Fruit fly (Drosophila melanogaster): ENCODE measurements around the gene CG6333.

Gene CG6333

DNA sequence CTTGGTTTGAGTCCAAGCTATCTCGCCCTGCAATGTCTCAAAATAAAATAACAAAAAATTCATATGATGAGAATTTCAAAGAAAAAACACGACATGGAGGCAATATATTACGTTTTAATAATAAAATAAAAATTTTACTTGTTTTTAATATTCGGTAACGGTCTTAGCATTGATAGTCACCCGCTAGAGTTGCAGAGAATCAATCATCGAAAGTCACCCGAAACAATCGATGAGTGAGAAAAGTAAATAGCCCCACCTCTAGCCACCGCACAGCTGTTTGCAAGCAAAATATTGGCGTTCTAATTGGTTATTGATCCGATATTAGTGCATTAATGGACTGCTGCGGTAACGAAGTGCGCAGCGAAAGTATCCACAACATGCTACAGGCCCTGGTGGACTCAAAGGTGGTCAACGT is 10.0 kb downstream of the CG6333 start, which contains the start of gene CG34250 (continued):
- TF ChIP-seq luna (GFP tag; optimal IDR thresholded peaks at IDR 0.05) = no peak
- peak; percentile 25 for TF ChIP-seq CG1603 (tag; optimal IDR thresholded peaks at IDR 0.05)
- TF ChIP-seq crp (GFP tag; optimal IDR thresholded peaks at IDR 0.05) = peak; percentile 95 to 99
- peak; percentile 10 for TF ChIP-seq slou (GFP tag; optimal IDR thresholded peaks at IDR 0.05)
- no peak for TF ChIP-seq CkIIα-i1 (GFP tag; IDR thresholded peaks at IDR 0.05)
- TF ChIP-seq CG14441 (GFP tag; IDR thresholded peaks at IDR 0.05) = no peak
- peak; percentile 72; the same call in 1 of the 2 replicates for TF ChIP-seq inv (GFP tag; IDR thresholded peaks at IDR 0.05; ENCODE audit: partially characterized antibody)
- peak; percentile 23 for TF ChIP-seq bcd (GFP tag; optimal IDR thresholded peaks at IDR 0.05)
- peak in 1 of 2 experiments; percentile 50 for TF ChIP-seq insv (GFP tag; optimal IDR thresholded peaks at IDR 0.05)
- peak; percentile 37 for TF ChIP-seq twi (tag; optimal IDR thresholded peaks at IDR 0.05)
- TF ChIP-seq CG43689 (GFP tag; IDR thresholded peaks at IDR 0.05) = no peak
- TF ChIP-seq gsb-n (tag; optimal IDR thresholded peaks at IDR 0.05) = no peak
- TF ChIP-seq HHEX (GFP tag; optimal IDR thresholded peaks at IDR 0.05) = no peak
- TF ChIP-seq CG34376 (GFP tag; optimal IDR thresholded peaks at IDR 0.05) = peak; percentile 43
- TF ChIP-seq ara (GFP tag; IDR thresholded peaks at IDR 0.05) = no peak
- no peak for TF ChIP-seq Aef1 (GFP tag; IDR thresholded peaks at IDR 0.05)
- no peak for TF ChIP-seq hb (GFP tag; IDR thresholded peaks at IDR 0.05; ENCODE audit: partially characterized antibody)
- no peak for TF ChIP-seq Nf-YA (GFP tag; IDR thresholded peaks at IDR 0.05)
- peak; percentile 48; the same call in 1 of the 3 replicates for TF ChIP-seq CG34422 (GFP tag; IDR thresholded peaks at IDR 0.05)
- TF ChIP-seq zf30C (GFP tag; optimal IDR thresholded peaks at IDR 0.05) = no peak
- TF ChIP-seq Atf6 (GFP tag; IDR thresholded peaks at IDR 0.05) = no peak
- no peak for TF ChIP-seq al (GFP tag; IDR thresholded peaks at IDR 0.05)
- TF ChIP-seq lola (GFP tag; optimal IDR thresholded peaks at IDR 0.05) = peak in 1 of 3 experiments; percentile 6
- no peak for TF ChIP-seq fru (optimal IDR thresholded peaks at IDR 0.05)

DNA sequence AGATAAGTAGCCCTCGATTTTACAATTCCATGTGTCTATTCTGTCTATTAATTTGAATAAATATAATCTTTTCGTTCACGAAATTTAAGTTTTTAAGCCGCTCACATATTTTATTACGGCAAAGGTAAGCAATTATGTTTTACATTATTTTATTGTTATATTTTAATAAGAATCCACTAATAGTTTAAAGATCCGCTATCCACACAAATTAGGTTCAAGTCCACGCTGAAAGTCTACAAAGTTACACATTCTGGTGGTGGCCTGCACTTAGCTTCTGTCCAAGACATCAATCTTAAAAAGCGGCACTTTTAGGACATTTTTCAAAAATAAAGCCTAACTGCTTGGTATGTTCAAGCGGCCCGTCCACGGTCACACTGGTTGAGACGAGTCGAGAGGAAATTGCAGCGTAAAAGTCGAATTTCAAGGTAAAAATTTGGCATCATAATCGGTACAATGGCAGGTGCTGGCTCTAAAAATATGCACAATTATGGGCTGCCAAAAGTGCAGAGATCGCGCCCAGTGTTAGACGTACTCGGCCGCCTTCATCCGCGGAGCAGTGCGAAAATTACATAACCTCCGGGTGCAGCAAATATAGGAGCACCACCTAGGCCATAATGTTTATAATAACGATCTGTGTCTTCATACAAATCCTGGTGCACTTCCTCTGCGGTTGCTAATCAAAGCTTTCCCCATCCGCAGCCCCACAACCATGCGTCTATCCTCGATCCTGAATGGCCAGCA is 11.1 kb downstream of the CG6333 start, which contains the start of the genes UQCR-Q and CG46525:
TSS of gene UQCR-Q (plus strand) at position 51 of the 741 bp plus-strand sequence.
TSS of gene CG46525 (plus strand) at position 510 of the 741 bp plus-strand sequence.
- TF ChIP-seq CG15601 (tag; optimal IDR thresholded peaks at IDR 0.05) (peak; percentile 58), exex (tag; optimal IDR thresholded peaks at IDR 0.05) (peak; percentile 59), stwl (tag; optimal IDR thresholded peaks at IDR 0.05) (peak; percentile 72), CG5953 (GFP tag; IDR thresholded peaks at IDR 0.05) (no peak), CrebB (tag; optimal IDR thresholded peaks at IDR 0.05) (peak; percentile 33), sens-2 (GFP tag; IDR thresholded peaks at IDR 0.05) (no peak), Bgb (GFP tag; IDR thresholded peaks at IDR 0.05; ENCODE audit: partially characterized antibody) (peak; percentile 51), stc (GFP tag; IDR thresholded peaks at IDR 0.05) (no peak), trem (tag; optimal IDR thresholded peaks at IDR 0.05) (peak; percentile 66), Dp (GFP tag; optimal IDR thresholded peaks at IDR 0.05) (peak; percentile 82), NFAT (GFP tag; IDR thresholded peaks at IDR 0.05) (0 out of 2 replicates have a peak, but pooled peaks have one; percentile 3), Med (GFP tag) (peak; percentile 81), pita (GFP tag; optimal IDR thresholded peaks at IDR 0.05) (peak; percentile 96), CG11504 (tag; optimal IDR thresholded peaks at IDR 0.05) (peak; percentile 37), CG6175 (GFP tag; IDR thresholded peaks at IDR 0.05) (no peak), CG1529 (GFP tag; optimal IDR thresholded peaks at IDR 0.05) (no peak), ftz-f1 (GFP tag; optimal IDR thresholded peaks at IDR 0.05) (peak; percentile 80), CG16779 (GFP tag; IDR thresholded peaks at IDR 0.05) (no peak), B-H2 (GFP tag; optimal IDR thresholded peaks at IDR 0.05) (peak; percentile 59), gcm (GFP tag; optimal IDR thresholded peaks at IDR 0.05) (no peak), NfI (GFP tag; optimal IDR thresholded peaks at IDR 0.05) (peak; percentile 15), CG15514 (GFP tag; optimal IDR thresholded peaks at IDR 0.05) (peak; percentile 74), CG10267 (tag; optimal IDR thresholded peaks at IDR 0.05) (peak; percentile 59), az2 (GFP tag; optimal IDR thresholded peaks at IDR 0.05) (no peak), CG8924 (tag; optimal IDR thresholded peaks at IDR 0.05) (peak; percentile 5), Nf-YC (tag; optimal IDR thresholded peaks at IDR 0.05) (peak; percentile 25)

All from whole organism, embryonic.